Fruit fly (Drosophila melanogaster): ENCODE results near the gene soti.

The soti gene

dm6 chr3R:14382312-14383046 lies 980 bp upstream of the soti start:
- TF ChIP-seq CG6854 (GFP tag; optimal IDR thresholded peaks at IDR 0.05): peak; percentile 9
- TF ChIP-seq fd59A (GFP tag; optimal IDR thresholded peaks at IDR 0.05): peak; percentile 87
- TF ChIP-seq CG3032 (tag; optimal IDR thresholded peaks at IDR 0.05): peak; percentile 93
- TF ChIP-seq CG9139 (GFP tag; optimal IDR thresholded peaks at IDR 0.05): peak; percentile 85
- peak; percentile 91 for TF ChIP-seq svp (GFP tag)
- TF ChIP-seq spab (GFP tag; optimal IDR thresholded peaks at IDR 0.05): peak; percentile 87
- TF ChIP-seq Lpt (GFP tag; optimal IDR thresholded peaks at IDR 0.05): peak; percentile 85
- peak; percentile 70 for TF ChIP-seq lz (GFP tag; optimal IDR thresholded peaks at IDR 0.05)
- TF ChIP-seq vri (GFP tag; optimal IDR thresholded peaks at IDR 0.05): peak; percentile 23
- peak; percentile 83 for TF ChIP-seq CG8319 (GFP tag; optimal IDR thresholded peaks at IDR 0.05)
- peak; percentile 77 for TF ChIP-seq Sox14 (GFP tag; optimal IDR thresholded peaks at IDR 0.05)
- TF ChIP-seq Hr4 (GFP tag; optimal IDR thresholded peaks at IDR 0.05): peak; percentile 83
- peak; percentile 52 for TF ChIP-seq dac (GFP tag; optimal IDR thresholded peaks at IDR 0.05)
- TF ChIP-seq CG11762 (GFP tag; optimal IDR thresholded peaks at IDR 0.05; ENCODE audit: insufficient read depth): peak; percentile 85
- peak; percentile 80 for TF ChIP-seq CG4318 (GFP tag; optimal IDR thresholded peaks at IDR 0.05)
- TF ChIP-seq pdm3 (GFP tag; optimal IDR thresholded peaks at IDR 0.05): peak; percentile 83
- TF ChIP-seq CG6808 (GFP tag; optimal IDR thresholded peaks at IDR 0.05): peak; percentile 90
- peak; percentile 88 for TF ChIP-seq net (GFP tag; optimal IDR thresholded peaks at IDR 0.05)
- peak; percentile 89 for TF ChIP-seq CG15336 (GFP tag; IDR thresholded peaks at IDR 0.05)
- TF ChIP-seq topi (GFP tag; optimal IDR thresholded peaks at IDR 0.05): peak; percentile 79
- TF ChIP-seq Met (GFP tag; optimal IDR thresholded peaks at IDR 0.05): peak; percentile 76
- peak; percentile 85 for TF ChIP-seq CG16779 (tag; optimal IDR thresholded peaks at IDR 0.05)
- TF ChIP-seq acj6 (GFP tag; optimal IDR thresholded peaks at IDR 0.05): peak; percentile 87
- peak; percentile 93 for TF ChIP-seq Ets96B (tag; optimal IDR thresholded peaks at IDR 0.05)
- TF ChIP-seq CG10631 (GFP tag; optimal IDR thresholded peaks at IDR 0.05): peak; percentile 91
- TF ChIP-seq CG31627 (GFP tag; optimal IDR thresholded peaks at IDR 0.05): peak; percentile 63
- peak; percentile 63 for TF ChIP-seq CG11294 (GFP tag; IDR thresholded peaks at IDR 0.05)
- TF ChIP-seq Eip75B (GFP tag; optimal IDR thresholded peaks at IDR 0.05): peak; percentile 82
- peak; percentile 53 to 82 for TF ChIP-seq ss (GFP tag; optimal IDR thresholded peaks at IDR 0.05)
- peak; percentile 43 for TF ChIP-seq fd85E (GFP tag; optimal IDR thresholded peaks at IDR 0.05)
- peak; percentile 41 for TF ChIP-seq Hr39 (GFP tag; optimal IDR thresholded peaks at IDR 0.05)
- peak; percentile 26 for TF ChIP-seq Ets21C (GFP tag; optimal IDR thresholded peaks at IDR 0.05)
- TF ChIP-seq salr (GFP tag; optimal IDR thresholded peaks at IDR 0.05): peak in 1 of 2 experiments; percentile 95
- TF ChIP-seq fkh (GFP tag; optimal IDR thresholded peaks at IDR 0.05): no peak
- TF ChIP-seq CG32006 (GFP tag; optimal IDR thresholded peaks at IDR 0.05): peak; percentile 91
- peak; percentile 79 for TF ChIP-seq CG1621 (tag; optimal IDR thresholded peaks at IDR 0.05)
- TF ChIP-seq cyc (GFP tag; optimal IDR thresholded peaks at IDR 0.05): peak; percentile 78
- TF ChIP-seq CG8119 (GFP tag; IDR thresholded peaks at IDR 0.05): peak; percentile 89
- TF ChIP-seq Smox (GFP tag; optimal IDR thresholded peaks at IDR 0.05): peak; percentile 76
- no peak for TF ChIP-seq Hr38 (GFP tag; optimal IDR thresholded peaks at IDR 0.05)
- peak; percentile 75 for TF ChIP-seq CG6163 (GFP tag; IDR thresholded peaks at IDR 0.05)
- TF ChIP-seq CG7368 (GFP tag; optimal IDR thresholded peaks at IDR 0.05): peak; percentile 84
- peak; percentile 83 for TF ChIP-seq eg (GFP tag; IDR thresholded peaks at IDR 0.05)
- TF ChIP-seq CG3919 (GFP tag; optimal IDR thresholded peaks at IDR 0.05): peak; percentile 91
- peak; percentile 96 for TF ChIP-seq dsx (GFP tag; optimal IDR thresholded peaks at IDR 0.05; ENCODE audit: poor library complexity, severe bottlenecking)
- TF ChIP-seq Blimp-1 (GFP tag; optimal IDR thresholded peaks at IDR 0.05): peak; percentile 52
- TF ChIP-seq CG34406 (GFP tag; optimal IDR thresholded peaks at IDR 0.05): peak; percentile 87
- TF ChIP-seq OdsH (GFP tag; optimal IDR thresholded peaks at IDR 0.05): peak; percentile 91
- peak; percentile 88 for TF ChIP-seq CG8632 (GFP tag; optimal IDR thresholded peaks at IDR 0.05)
- TF ChIP-seq CG11902 (GFP tag; optimal IDR thresholded peaks at IDR 0.05): peak; percentile 71

Measured in whole organism, prepupa.